Worm (Caenorhabditis elegans) whole organism, young adult: ENCODE measurements around the gene irld-65.

Experiments used
- B0261.1 ChIP-seq: sonication (generic microtip); optimal IDR thresholded peaks from 2 replicates; lab custom pipeline; 2016; ENCODE audit warnings: mild to moderate bottlenecking, missing genetic modification characterization, moderate library complexity, missing compliant biosample characterization
- B0336.3 ChIP-seq: fragments of 200-800 bp; sonication (Bioruptor generic); IDR thresholded peaks from 2 replicates; pipeline ENCODE4 v1.3.6; 2022; ENCODE audit warnings: missing genetic modification characterization, missing compliant biosample characterization
- C17E4.6 ChIP-seq: fragments of 200-800 bp; sonication (Bioruptor generic); IDR thresholded peaks from 2 replicates; pipeline ENCODE4 v1.3.6; 2022; ENCODE audit warnings: missing genetic modification reagents, missing genetic modification characterization, missing compliant biosample characterization
- F22D6.2 ChIP-seq: sonication (generic microtip); optimal IDR thresholded peaks from 2 replicates; lab custom pipeline; 2016; ENCODE audit warnings: mild to moderate bottlenecking, missing genetic modification characterization, missing compliant biosample characterization
- F57C9.4 ChIP-seq: sonication (generic microtip); optimal IDR thresholded peaks from 2 replicates; lab custom pipeline; 2017; ENCODE audit warnings: mild to moderate bottlenecking, missing genetic modification characterization, missing compliant biosample characterization
- K12H6.12 ChIP-seq: fragments of 200-800 bp; sonication (Bioruptor generic); optimal IDR thresholded peaks from 2 replicates; lab custom pipeline; 2018; ENCODE audit warnings: mild to moderate bottlenecking, missing genetic modification characterization, missing compliant biosample characterization
- Y67H2A.10 ChIP-seq: fragments of 200-800 bp; sonication (Bioruptor generic); conservative IDR thresholded peaks from 2 replicates; pipeline ENCODE4 v1.3.6; 2022; ENCODE audit warnings: missing genetic modification reagents, missing genetic modification characterization, missing compliant biosample characterization
- Y79H2A.3 ChIP-seq: fragments of 200-800 bp; sonication (Bioruptor generic); conservative IDR thresholded peaks from 2 replicates; pipeline ENCODE4 v1.3.6; 2022; ENCODE audit warnings: missing genetic modification reagents, missing genetic modification characterization, missing compliant biosample characterization
- athp-1 ChIP-seq: sonication (generic microtip); optimal IDR thresholded peaks from 2 replicates; lab custom pipeline; 2017; ENCODE audit warnings: mild to moderate bottlenecking, missing genetic modification characterization, missing compliant biosample characterization
- attf-6 ChIP-seq: fragments of 200-800 bp; sonication (Bioruptor generic); IDR thresholded peaks from 2 replicates; pipeline ENCODE4 v1.3.6; 2022; ENCODE audit warnings: missing genetic modification reagents, missing genetic modification characterization, missing compliant biosample characterization
- bed-1 ChIP-seq: fragments of 200-800 bp; sonication (Bioruptor generic); IDR thresholded peaks from 2 replicates; pipeline ENCODE4 v1.3.6; 2022; ENCODE audit warnings: missing genetic modification reagents, missing genetic modification characterization, missing compliant biosample characterization
- ccch-3 ChIP-seq: fragments of 200-800 bp; sonication (Bioruptor generic); optimal IDR thresholded peaks from 2 replicates; lab custom pipeline; 2018; ENCODE audit warnings: mild to moderate bottlenecking, missing genetic modification characterization, missing compliant biosample characterization
- cebp-2 ChIP-seq: fragments of 200-800 bp; sonication (Bioruptor generic); IDR thresholded peaks from 2 replicates; pipeline ENCODE4 v1.3.6; 2022; ENCODE audit warnings: missing genetic modification characterization, missing compliant biosample characterization
- ceh-100 ChIP-seq: fragments of 200-800 bp; sonication (Bioruptor generic); IDR thresholded peaks from 2 replicates; pipeline ENCODE4 v1.3.6; 2022; ENCODE audit warnings: missing genetic modification reagents, missing genetic modification characterization, missing compliant biosample characterization
- ceh-58 ChIP-seq: fragments of 200-800 bp; sonication (Bioruptor generic); IDR thresholded peaks from 2 replicates; pipeline ENCODE4 v1.3.6; 2022; ENCODE audit warnings: missing genetic modification characterization, missing compliant biosample characterization
- dpl-1 ChIP-seq: fragments of 150-350 bp; optimal IDR thresholded peaks from 2 replicates; lab custom pipeline; 2014; ENCODE audit warnings: missing biosample characterization, missing genetic modification reagents, missing genetic modification characterization
- egrh-3 ChIP-seq: fragments of 200-800 bp; sonication (Bioruptor generic); IDR thresholded peaks from 2 replicates; pipeline ENCODE4 v1.3.6; 2022; ENCODE audit warnings: missing genetic modification reagents, missing genetic modification characterization, missing compliant biosample characterization
- ets-4 ChIP-seq: fragments of 200-800 bp; sonication (Bioruptor generic); optimal IDR thresholded peaks from 2 replicates; lab custom pipeline; 2018; ENCODE audit warnings: mild to moderate bottlenecking, missing genetic modification characterization, missing compliant biosample characterization
- hlh-26 ChIP-seq: fragments of 200-800 bp; sonication (Bioruptor generic); conservative IDR thresholded peaks from 2 replicates; pipeline ENCODE4 v1.3.6; 2022; ENCODE audit warnings: missing genetic modification reagents, missing genetic modification characterization, missing compliant biosample characterization
- hmg-20 ChIP-seq: fragments of 200-800 bp; sonication (Bioruptor generic); IDR thresholded peaks from 2 replicates; pipeline ENCODE4 v1.3.6; 2022; ENCODE audit warnings: missing genetic modification reagents, missing genetic modification characterization, missing compliant biosample characterization
- let-607 ChIP-seq, 2 experiments: fragments of 200-800 bp in 1 of 2; sonication (Bioruptor generic) in 1 of 2; sonication (generic microtip) in 1 of 2; optimal IDR thresholded peaks; 2 replicates each; lab custom pipeline; 2016 to 2018; ENCODE audit warnings: mild to moderate bottlenecking in 2 of 2, missing compliant biosample characterization in 2 of 2, missing genetic modification characterization in 2 of 2, moderate library complexity in 2 of 2, missing genotype in 1 of 2
- lin-35 ChIP-seq, 3 experiments: fragments of 150-350 bp in 2 of 3; sonication (generic microtip) in 1 of 3; optimal IDR thresholded peaks; 2 replicates each; lab custom pipeline; 2014 to 2018; ENCODE audit warnings: missing biosample characterization in 3 of 3, missing genetic modification characterization in 3 of 3, missing genetic modification reagents in 3 of 3
- lsl-1 ChIP-seq: fragments of 200-800 bp; sonication (Bioruptor generic); optimal IDR thresholded peaks from 2 replicates; lab custom pipeline; 2018; ENCODE audit warnings: mild to moderate bottlenecking, missing genetic modification characterization, moderate library complexity, missing compliant biosample characterization
- lsy-27 ChIP-seq: sonication (generic microtip); optimal IDR thresholded peaks from 2 replicates; lab custom pipeline; 2017; ENCODE audit warnings: missing genetic modification characterization, mild to moderate bottlenecking, missing compliant biosample characterization, antibody characterized with exemption, missing genotype, borderline replicate concordance; ENCODE audit not compliant: insufficient read depth
- madf-10 ChIP-seq: sonication (generic microtip); optimal IDR thresholded peaks from 2 replicates; lab custom pipeline; 2016; ENCODE audit warnings: mild to moderate bottlenecking, missing genetic modification characterization, missing compliant biosample characterization
- mcd-1 ChIP-seq: fragments of 200-800 bp; sonication (Bioruptor generic); IDR thresholded peaks from 2 replicates; pipeline ENCODE4 v1.3.6; 2022; ENCODE audit warnings: missing genetic modification reagents, missing genetic modification characterization, missing compliant biosample characterization
- mel-28 ChIP-seq: sonication (generic microtip); optimal IDR thresholded peaks from 2 replicates; lab custom pipeline; 2016; ENCODE audit warnings: borderline replicate concordance, mild to moderate bottlenecking, missing genetic modification characterization, missing compliant biosample characterization
- mxl-1 ChIP-seq: sonication (generic microtip); optimal IDR thresholded peaks from 2 replicates; lab custom pipeline; 2016; ENCODE audit warnings: missing genetic modification characterization, missing compliant biosample characterization
- nhr-120 ChIP-seq: fragments of 200-800 bp; sonication (Bioruptor generic); IDR thresholded peaks from 2 replicates; pipeline ENCODE4 v1.3.6; 2022; ENCODE audit warnings: missing genetic modification characterization, missing compliant biosample characterization
- nhr-80 ChIP-seq: sonication (generic microtip); optimal IDR thresholded peaks from 2 replicates; lab custom pipeline; 2016; ENCODE audit warnings: missing genetic modification characterization, missing compliant biosample characterization
- nhr-90 ChIP-seq: sonication (generic microtip); optimal IDR thresholded peaks from 2 replicates; lab custom pipeline; 2016; ENCODE audit warnings: missing genotype, mild to moderate bottlenecking, missing genetic modification characterization, missing compliant biosample characterization
- rec-8 ChIP-seq, 2 experiments: sonication (generic microtip); optimal IDR thresholded peaks; 2 replicates each; lab custom pipeline; 2016; ENCODE audit warnings: mild to moderate bottlenecking in 2 of 2, missing genetic modification characterization in 2 of 2, missing genetic modification reagents in 2 of 2, missing genotype in 2 of 2, missing biosample characterization in 1 of 2, missing compliant biosample characterization in 1 of 2, moderate library complexity in 1 of 2
- repo-1 ChIP-seq: sonication (generic microtip); optimal IDR thresholded peaks from 2 replicates; lab custom pipeline; 2017; ENCODE audit warnings: mild to moderate bottlenecking, missing genetic modification characterization, missing compliant biosample characterization
- somi-1 ChIP-seq: fragments of 200-800 bp; sonication (Bioruptor generic); optimal IDR thresholded peaks from 2 replicates; lab custom pipeline; 2018; ENCODE audit warnings: mild to moderate bottlenecking, missing genetic modification characterization, missing compliant biosample characterization
- sptf-2 ChIP-seq: fragments of 200-800 bp; sonication (Bioruptor generic); optimal IDR thresholded peaks from 2 replicates; lab custom pipeline; 2018; ENCODE audit warnings: mild to moderate bottlenecking, missing genetic modification characterization, missing compliant biosample characterization
- tbp1 ChIP-seq: fragments of 200-800 bp; sonication (Bioruptor generic); optimal IDR thresholded peaks from 2 replicates; lab custom pipeline; 2018; ENCODE audit warnings: mild to moderate bottlenecking, missing genetic modification characterization, missing compliant biosample characterization
- unc-130 ChIP-seq: sonication (generic microtip); optimal IDR thresholded peaks from 2 replicates; lab custom pipeline; 2016; ENCODE audit warnings: missing genetic modification reagents, missing genetic modification characterization, missing compliant biosample characterization
- xnd-1 ChIP-seq: sonication (generic microtip); optimal IDR thresholded peaks from 2 replicates; lab custom pipeline; 2016; ENCODE audit warnings: missing genotype, missing genetic modification reagents, missing genetic modification characterization, missing compliant biosample characterization
- zfh-2 ChIP-seq: fragments of 200-800 bp; sonication (Bioruptor generic); conservative IDR thresholded peaks from 2 replicates; pipeline ENCODE4 v1.3.6; 2022; ENCODE audit warnings: missing genetic modification reagents, missing genetic modification characterization, missing compliant biosample characterization
- ztf-18 ChIP-seq: sonication (generic microtip); optimal IDR thresholded peaks from 2 replicates; lab custom pipeline; 2016; ENCODE audit warnings: missing genotype, mild to moderate bottlenecking, missing genetic modification characterization, missing compliant biosample characterization
- ztf-22 ChIP-seq: fragments of 200-800 bp; sonication (Bioruptor generic); optimal IDR thresholded peaks from 2 replicates; lab custom pipeline; 2018; ENCODE audit warnings: mild to moderate bottlenecking, missing genetic modification characterization, moderate library complexity, missing compliant biosample characterization
- ztf-6 ChIP-seq: fragments of 200-800 bp; sonication (Bioruptor generic); IDR thresholded peaks from 2 replicates; pipeline ENCODE4 v1.3.6; 2022; ENCODE audit warnings: missing genetic modification reagents, missing genetic modification characterization, missing compliant biosample characterization

irld-65 gene

ce11 chrII:2920817-2921458 is 16.8 kb downstream of the irld-65 start (continued):
- TF ChIP-seq tbp1 (GFP tag; lab: Kevin White, UChicago) (peak; percentile 45), lsy-27 (tag; lab: Kevin White, UChicago) (no peak), attf-6 (GFP tag; lab: Robert Waterston, UW) (no peak), lin-35 (GFP tag; optimal IDR thresholded peaks at IDR 0.05; lab: Kevin White, UChicago) (peak in 1 of 3 experiments; percentile 31), sptf-2 (GFP tag; lab: Kevin White, UChicago) (no peak), ccch-3 (no peak), ceh-100 (GFP tag; lab: Robert Waterston, UW) (0 out of 2 replicates have a peak, but pooled peaks have one; percentile 21), ztf-6 (GFP tag; lab: Robert Waterston, UW) (no peak), mxl-1 (tag; lab: Kevin White, UChicago) (peak; percentile 48)

- no peak for TF ChIP-seq nhr-80 (tag; lab: Kevin White, UChicago)
- TF ChIP-seq K12H6.12 (tag; lab: Kevin White, UChicago): no peak
- no peak for TF ChIP-seq athp-1
- TF ChIP-seq mcd-1 (GFP tag; lab: Robert Waterston, UW): peak; percentile 5; the same call in 1 of the 2 replicates
- peak; percentile 69 for TF ChIP-seq zfh-2 (GFP tag; lab: Robert Waterston, UW)
- peak; percentile 77; the same call in 1 of the 2 replicates for TF ChIP-seq egrh-3 (GFP tag; lab: Robert Waterston, UW)
- TF ChIP-seq Y79H2A.3: no peak
- TF ChIP-seq, all 124 proteins: peak for 3
Observed at ce11 chrII:2920234-2920633, 17.5 kb downstream of the irld-65 start.

- no peak for TF ChIP-seq let-607 (tag; optimal IDR thresholded peaks at IDR 0.05; lab: Kevin White, UChicago)
- TF ChIP-seq ztf-22: no peak
- no peak for TF ChIP-seq ceh-58
- TF ChIP-seq somi-1 (GFP tag; lab: Kevin White, UChicago): no peak
- TF ChIP-seq mxl-1 (tag; lab: Kevin White, UChicago): no peak
- no peak for TF ChIP-seq nhr-120 (GFP tag; lab: Robert Waterston, UW)
- peak; percentile 98 for TF ChIP-seq xnd-1 (tag; lab: Kevin White, UChicago)
- peak; percentile 57; the same call in 1 of the 2 replicates for TF ChIP-seq B0336.3 (GFP tag; lab: Robert Waterston, UW)
- peak; percentile 100 for TF ChIP-seq lsl-1
- TF ChIP-seq F22D6.2 (tag; lab: Kevin White, UChicago): no peak
- TF ChIP-seq ccch-3: no peak
- TF ChIP-seq egrh-3 (GFP tag; lab: Robert Waterston, UW): no peak
- peak; percentile 45 for TF ChIP-seq unc-130 (GFP tag; lab: Kevin White, UChicago)
- no peak for TF ChIP-seq cebp-2 (GFP tag; lab: Robert Waterston, UW)
- TF ChIP-seq C17E4.6 (GFP tag; lab: Robert Waterston, UW): no peak
- no peak for TF ChIP-seq F57C9.4 (tag; lab: Kevin White, UChicago)
- TF ChIP-seq mel-28 (tag; lab: Kevin White, UChicago): no peak
- TF ChIP-seq bed-1 (GFP tag; lab: Robert Waterston, UW): no peak
- TF ChIP-seq rec-8 (tag; optimal IDR thresholded peaks at IDR 0.05; lab: Kevin White, UChicago): no peak
- no peak for TF ChIP-seq Y67H2A.10 (GFP tag; lab: Robert Waterston, UW)
- TF ChIP-seq ceh-100 (GFP tag; lab: Robert Waterston, UW): no peak
- TF ChIP-seq dpl-1: no peak
- no peak for TF ChIP-seq madf-10
- TF ChIP-seq ztf-18: no peak
- TF ChIP-seq athp-1: peak; percentile 16
- no peak for TF ChIP-seq hlh-26 (GFP tag; lab: Robert Waterston, UW)
- TF ChIP-seq repo-1 (tag; lab: Kevin White, UChicago): no peak
- no peak for TF ChIP-seq ets-4 (GFP tag; lab: Kevin White, UChicago)
- no peak for TF ChIP-seq nhr-90 (tag; lab: Kevin White, UChicago)
- TF ChIP-seq hmg-20: no peak
- TF ChIP-seq B0261.1 (tag; lab: Kevin White, UChicago): no peak
Observed at ce11 chrII:2919074-2919857, 18.5 kb downstream of the irld-65 start, which contains the start of the genes ncap-1 and Y110A2AR.1. Gene ncap-1, minus strand, starts transcription at chrII:2919314. Gene Y110A2AR.1, plus strand, starts transcription at chrII:2919710.
